Fruit fly (Drosophila melanogaster) whole organism, embryonic: ENCODE data around the gene ball.

Experiments
- ATbp ChIP-seq: fragments of 200-800 bp; sonication (Bioruptor generic); optimal IDR thresholded peaks from 2 replicates; lab custom pipeline; 2017; ENCODE audit warnings: missing biosample characterization, mild to moderate bottlenecking, missing genetic modification characterization, missing genetic modification reagents
- Bteb2 ChIP-seq: fragments of 200-800 bp; sonication (Bioruptor generic); optimal IDR thresholded peaks from 2 replicates; lab custom pipeline; 2016; ENCODE audit warnings: missing biosample characterization, missing genetic modification characterization
- CG10267 ChIP-seq: fragments of 200-800 bp; sonication (Bioruptor generic); optimal IDR thresholded peaks from 2 replicates; lab custom pipeline; 2018; ENCODE audit warnings: missing biosample characterization, mild to moderate bottlenecking, missing genetic modification characterization, moderate library complexity
- CG10431 ChIP-seq: fragments of 200-800 bp; sonication (Bioruptor generic); optimal IDR thresholded peaks from 3 replicates; lab custom pipeline; 2018; ENCODE audit warnings: missing biosample characterization, mild to moderate bottlenecking, missing genetic modification characterization
- CG10462 ChIP-seq: fragments of 200-800 bp; sonication (Bioruptor generic); optimal IDR thresholded peaks from 2 replicates; lab custom pipeline; 2016; ENCODE audit warnings: missing biosample characterization, missing genetic modification characterization
- CG11695 ChIP-seq: fragments of 200-800 bp; sonication (Bioruptor generic); IDR thresholded peaks from 3 replicates; pipeline ENCODE4 v1.3.6; 2022; ENCODE audit warnings: missing biosample characterization, missing genetic modification characterization
- CG12104 ChIP-seq: fragments of 200-800 bp; sonication (Bioruptor generic); optimal IDR thresholded peaks from 3 replicates; lab custom pipeline; 2016; ENCODE audit warnings: missing biosample characterization, missing genetic modification characterization
- CG12659 ChIP-seq: fragments of 200-800 bp; sonication (Bioruptor generic); optimal IDR thresholded peaks from 3 replicates; lab custom pipeline; 2017; ENCODE audit warnings: mild to moderate bottlenecking, missing biosample characterization, missing genetic modification reagents, missing genetic modification characterization
- CG16779 ChIP-seq: fragments of 200-800 bp; sonication (Bioruptor generic); IDR thresholded peaks from 2 replicates; pipeline ENCODE4 v1.3.6; 2022; ENCODE audit warnings: missing biosample characterization, missing genetic modification characterization
- CG17385 ChIP-seq: fragments of 200-800 bp; sonication (Bioruptor generic); optimal IDR thresholded peaks from 3 replicates; lab custom pipeline; 2018; ENCODE audit warnings: missing biosample characterization, mild to moderate bottlenecking, missing genetic modification characterization
- CG3065 ChIP-seq: fragments of 200-800 bp; sonication (Bioruptor generic); optimal IDR thresholded peaks from 2 replicates; lab custom pipeline; 2016; ENCODE audit warnings: missing biosample characterization, missing genetic modification characterization
- CG3163 ChIP-seq: fragments of 200-800 bp; sonication (Bioruptor generic); optimal IDR thresholded peaks from 3 replicates; lab custom pipeline; 2016; ENCODE audit warnings: missing biosample characterization, missing genetic modification characterization
- CG33213 ChIP-seq: fragments of 200-800 bp; sonication (Bioruptor generic); optimal IDR thresholded peaks from 3 replicates; lab custom pipeline; 2016; ENCODE audit warnings: missing biosample characterization, missing genetic modification characterization
- CG34224 ChIP-seq: fragments of 200-800 bp; sonication (Bioruptor generic); IDR thresholded peaks from 3 replicates; pipeline ENCODE4 v1.3.6; 2022; ENCODE audit warnings: missing biosample characterization, missing genetic modification characterization; ENCODE audit not compliant: partially characterized antibody
- CG3726 ChIP-seq: fragments of 200-800 bp; sonication (Bioruptor generic); IDR thresholded peaks from 3 replicates; pipeline ENCODE4, ENCODE4 v1.3.6; 2022; ENCODE audit warnings: missing biosample characterization, missing genetic modification characterization
- CG3847 ChIP-seq: fragments of 200-800 bp; sonication (Bioruptor generic); IDR thresholded peaks from 2 replicates; pipeline ENCODE4 v1.3.6; 2022; ENCODE audit warnings: missing biosample characterization, missing genetic modification characterization
- CG6272 ChIP-seq: fragments of 200-800 bp; sonication (Bioruptor generic); IDR thresholded peaks from 2 replicates; pipeline ENCODE4 v1.3.6; 2022; ENCODE audit warnings: missing biosample characterization, missing genetic modification characterization
- CG6654 ChIP-seq: fragments of 200-800 bp; sonication (Bioruptor generic); optimal IDR thresholded peaks from 2 replicates; lab custom pipeline; 2017; ENCODE audit warnings: missing biosample characterization, mild to moderate bottlenecking, missing genetic modification characterization
- CG6683 ChIP-seq: fragments of 200-800 bp; sonication (Bioruptor generic); optimal IDR thresholded peaks from 2 replicates; lab custom pipeline; 2017; ENCODE audit warnings: missing biosample characterization, mild to moderate bottlenecking, missing genetic modification characterization, missing genetic modification reagents
- CG8765 ChIP-seq: fragments of 200-800 bp; sonication (Bioruptor generic); IDR thresholded peaks from 2 replicates; pipeline ENCODE4 v1.3.6; 2022; ENCODE audit warnings: missing biosample characterization, missing genetic modification characterization
- CG9932 ChIP-seq: fragments of 200-800 bp; sonication (Bioruptor generic); IDR thresholded peaks from 2 replicates; pipeline ENCODE4 v1.3.6; 2022; ENCODE audit warnings: missing biosample characterization, missing genetic modification characterization
- Chrac-16 ChIP-seq: fragments of 200-800 bp; sonication (Bioruptor generic); optimal IDR thresholded peaks from 3 replicates; lab custom pipeline; 2016; ENCODE audit warnings: missing biosample characterization, missing genetic modification characterization
- Dbx ChIP-seq: fragments of 200-800 bp; sonication (Bioruptor generic); IDR thresholded peaks from 3 replicates; pipeline ENCODE4 v1.3.6; 2022; ENCODE audit warnings: missing biosample characterization, missing genetic modification characterization
- Dll ChIP-seq: fragments of 200-800 bp; sonication (Bioruptor generic); IDR thresholded peaks from 4 replicates; pipeline ENCODE4 v1.3.6; 2022; ENCODE audit warnings: missing biosample characterization, missing genetic modification characterization; ENCODE audit not compliant: partially characterized antibody
- E2f2 ChIP-seq: fragments of 200-800 bp; sonication (Bioruptor generic); IDR thresholded peaks from 2 replicates; pipeline ENCODE4 v1.3.6; 2022; ENCODE audit warnings: missing biosample characterization, missing genetic modification characterization
- HLH3B ChIP-seq: fragments of 200-800 bp; sonication (Bioruptor generic); IDR thresholded peaks from 2 replicates; pipeline ENCODE4 v1.3.6; 2022; ENCODE audit warnings: missing biosample characterization, missing genetic modification characterization
- Hr39 ChIP-seq: fragments of >200 bp; optimal IDR thresholded peaks from 2 replicates; lab custom pipeline; 2017
- NFAT ChIP-seq: fragments of 200-800 bp; sonication (Bioruptor generic); IDR thresholded peaks from 2 replicates; pipeline ENCODE4 v1.3.6; 2022; ENCODE audit warnings: missing biosample characterization, missing genetic modification characterization
- Oli ChIP-seq: fragments of 200-800 bp; sonication (Bioruptor generic); optimal IDR thresholded peaks from 2 replicates; lab custom pipeline; 2018; ENCODE audit warnings: missing biosample characterization, mild to moderate bottlenecking, missing genetic modification characterization, moderate library complexity
- Sry-β ChIP-seq: fragments of 200-800 bp; sonication (Bioruptor generic); optimal IDR thresholded peaks from 2 replicates; lab custom pipeline; 2018; ENCODE audit warnings: missing biosample characterization, mild to moderate bottlenecking, missing genetic modification characterization, moderate library complexity
- Taf1 ChIP-seq: fragments of 200-800 bp; sonication (Bioruptor generic); IDR thresholded peaks from 2 replicates; pipeline ENCODE4 v1.3.6; 2022; ENCODE audit warnings: missing biosample characterization, missing genetic modification characterization
- YL-1 ChIP-seq: fragments of 200-800 bp; sonication (Bioruptor generic); optimal IDR thresholded peaks from 3 replicates; lab custom pipeline; 2017; ENCODE audit warnings: missing biosample characterization, mild to moderate bottlenecking, missing genetic modification characterization
- bbx ChIP-seq: fragments of 200-800 bp; sonication (Bioruptor generic); IDR thresholded peaks from 2 replicates; pipeline ENCODE4 v1.3.6; 2022; ENCODE audit warnings: missing biosample characterization, missing genetic modification characterization; ENCODE audit not compliant: partially characterized antibody
- bowl ChIP-seq: fragments of 200-800 bp; sonication (Bioruptor generic); IDR thresholded peaks from 2 replicates; pipeline ENCODE4 v1.3.6; 2022; ENCODE audit warnings: missing biosample characterization, missing genetic modification characterization
- crol ChIP-seq: fragments of 200-800 bp; sonication (Bioruptor generic); IDR thresholded peaks from 2 replicates; pipeline ENCODE4 v1.3.6; 2022; ENCODE audit warnings: missing biosample characterization, missing genetic modification characterization
- disco-r ChIP-seq: fragments of 200-800 bp; sonication (Bioruptor generic); optimal IDR thresholded peaks from 2 replicates; lab custom pipeline; 2016; ENCODE audit warnings: missing biosample characterization, missing genetic modification characterization
- dysf ChIP-seq: fragments of 200-800 bp; sonication (Bioruptor generic); IDR thresholded peaks from 3 replicates; pipeline ENCODE4 v1.3.6; 2022; ENCODE audit warnings: missing biosample characterization, missing genetic modification characterization
- emc ChIP-seq: fragments of 200-800 bp; sonication (Bioruptor generic); optimal IDR thresholded peaks from 2 replicates; lab custom pipeline; 2016; ENCODE audit warnings: missing biosample characterization, missing genetic modification characterization
- en ChIP-seq: fragments of 200-800 bp; sonication (Bioruptor generic); optimal IDR thresholded peaks from 2 replicates; lab custom pipeline; 2016; ENCODE audit warnings: missing biosample characterization, missing genetic modification characterization
- fd3F ChIP-seq: fragments of 200-800 bp; sonication (Bioruptor generic); optimal IDR thresholded peaks from 2 replicates; lab custom pipeline; 2018; ENCODE audit warnings: missing biosample characterization, mild to moderate bottlenecking, missing genetic modification characterization, moderate library complexity
- grn ChIP-seq: fragments of 200-800 bp; sonication (Bioruptor generic); optimal IDR thresholded peaks from 3 replicates; lab custom pipeline; 2017; ENCODE audit warnings: missing biosample characterization, missing genetic modification characterization
- h ChIP-seq: fragments of >200 bp; optimal IDR thresholded peaks from 2 replicates; lab custom pipeline; 2017
- lmd ChIP-seq: fragments of 200-800 bp; sonication (Bioruptor generic); IDR thresholded peaks from 2 replicates; pipeline ENCODE4 v1.3.6; 2022; ENCODE audit warnings: missing biosample characterization, missing genetic modification characterization
- mam ChIP-seq: fragments of 200-800 bp; sonication (Bioruptor generic); optimal IDR thresholded peaks from 3 replicates; lab custom pipeline; 2016; ENCODE audit warnings: missing biosample characterization, missing genetic modification characterization
- mld ChIP-seq: fragments of 200-800 bp; sonication (Bioruptor generic); IDR thresholded peaks from 3 replicates; pipeline ENCODE4 v1.3.6; 2022; ENCODE audit warnings: missing biosample characterization, missing genetic modification characterization; ENCODE audit not compliant: partially characterized antibody
- nerfin-2 ChIP-seq: fragments of 200-800 bp; sonication (Bioruptor generic); IDR thresholded peaks from 2 replicates; pipeline ENCODE4 v1.3.6; 2022; ENCODE audit warnings: missing biosample characterization, missing genetic modification characterization; ENCODE audit not compliant: partially characterized antibody
- ranshi ChIP-seq: fragments of 200-800 bp; sonication (Bioruptor generic); IDR thresholded peaks from 2 replicates; pipeline ENCODE4 v1.3.6; 2022; ENCODE audit warnings: missing biosample characterization, missing genetic modification characterization
- so ChIP-seq: fragments of 200-800 bp; sonication (Bioruptor generic); IDR thresholded peaks from 3 replicates; pipeline ENCODE4 v1.3.6; 2022; ENCODE audit warnings: missing biosample characterization, missing genetic modification characterization
- tio ChIP-seq: fragments of 200-800 bp; sonication (Bioruptor generic); optimal IDR thresholded peaks from 2 replicates; lab custom pipeline; 2017; ENCODE audit warnings: missing biosample characterization, missing genetic modification characterization, inconsistent platforms
- trem ChIP-seq: fragments of 200-800 bp; optimal IDR thresholded peaks from 3 replicates; lab custom pipeline; 2019; ENCODE audit warnings: missing biosample characterization, mild to moderate bottlenecking, missing genetic modification characterization, moderate library complexity
- trh ChIP-seq: fragments of 200-800 bp; sonication (Bioruptor generic); optimal IDR thresholded peaks from 2 replicates; lab custom pipeline; 2016; ENCODE audit warnings: missing biosample characterization, missing genetic modification characterization
- yki ChIP-seq: fragments of >200 bp; optimal IDR thresholded peaks from 3 replicates; lab custom pipeline; 2018

The ball gene

dm6 chr3R:26875544-26876027 is 9.0 kb upstream of the ball start, which contains the start of gene Rb97D (continued):
- TF ChIP-seq mam (peak; percentile 80), CG33213 (GFP tag; lab: Kevin White, UChicago) (peak; percentile 63), CG6683 (GFP tag; lab: Kevin White, UChicago) (peak; percentile 15), fd3F (GFP tag; lab: Kevin White, UChicago) (peak; percentile 38), bbx (peak; percentile 85), Bteb2 (peak; percentile 76), ranshi (GFP tag; lab: Robert Waterston, UW) (peak; percentile 50), trh (GFP tag; lab: Kevin White, UChicago) (peak; percentile 12), yki (lab: Kevin White, UChicago) (no peak), Taf1 (0 out of 2 replicates have a peak, but pooled peaks have one; percentile 37), nerfin-2 (peak; percentile 57), Hr39 (lab: Kevin White, UChicago) (no peak), CG6654 (GFP tag; lab: Kevin White, UChicago) (peak; percentile 19), CG3726 (no peak), grn (GFP tag; lab: Kevin White, UChicago) (peak; percentile 8), CG3847 (peak; percentile 74), HLH3B (GFP tag; lab: Robert Waterston, UW) (peak; percentile 61), CG3163 (peak; percentile 34), h (lab: Kevin White, UChicago) (no peak), CG10462 (GFP tag; lab: Kevin White, UChicago) (no peak), CG3065 (no peak), Dbx (GFP tag; lab: Robert Waterston, UW) (peak; percentile 82), lmd (GFP tag; lab: Robert Waterston, UW) (peak; percentile 67), dysf (peak; percentile 81), Oli (tag; lab: Kevin White, UChicago) (peak; percentile 42), tio (no peak), CG10431 (GFP tag; lab: Kevin White, UChicago) (peak; percentile 30), CG34224 (GFP tag; lab: Robert Waterston, UW) (peak; percentile 90), E2f2 (GFP tag; lab: Robert Waterston, UW) (peak; percentile 50), emc (GFP tag; lab: Kevin White, UChicago) (peak; percentile 5), CG16779 (GFP tag; lab: Robert Waterston, UW) (peak; percentile 39; the same call in 1 of the 2 replicates), YL-1 (GFP tag; lab: Kevin White, UChicago) (peak; percentile 81), crol (GFP tag; lab: Robert Waterston, UW) (peak; percentile 16; the same call in 1 of the 2 replicates), NFAT (GFP tag; lab: Robert Waterston, UW) (peak; percentile 81), Chrac-16 (GFP tag; lab: Kevin White, UChicago) (peak; percentile 62), CG9932 (peak; percentile 84), CG6272 (peak; percentile 70), so (no peak), disco-r (no peak), mld (GFP tag; lab: Robert Waterston, UW) (peak; percentile 48; the same call in 2 of the 3 replicates), trem (tag; lab: Kevin White, UChicago) (peak; percentile 64), CG12104 (GFP tag; lab: Kevin White, UChicago) (peak; percentile 34), CG11695 (GFP tag; lab: Robert Waterston, UW) (peak; percentile 64; the same call in 2 of the 3 replicates), Sry-β (GFP tag; lab: Kevin White, UChicago) (peak; percentile 7), bowl (no peak), Dll (peak; percentile 93), ATbp (GFP tag; lab: Kevin White, UChicago) (no peak), CG10267 (peak; percentile 65), CG12659 (GFP tag; lab: Kevin White, UChicago) (peak; percentile 72), CG8765 (GFP tag; lab: Robert Waterston, UW) (peak; percentile 40; the same call in 1 of the 2 replicates), en (GFP tag; lab: Kevin White, UChicago) (peak; percentile 4), CG17385 (GFP tag; lab: Kevin White, UChicago) (peak; percentile 66)
